Fruit fly (Drosophila melanogaster) whole organism, embryonic: Measurements from ENCODE around the gene Sodh1.

Experiments
- CG17186 ChIP-seq: fragments of 200-800 bp; sonication (Bioruptor generic); optimal IDR thresholded peaks from 3 replicates; lab custom pipeline; 2017; ENCODE audit warnings: missing biosample characterization, missing genetic modification reagents, missing genetic modification characterization
- CG31365 ChIP-seq: fragments of 200-800 bp; sonication (Bioruptor generic); optimal IDR thresholded peaks from 2 replicates; lab custom pipeline; 2018; ENCODE audit warnings: missing biosample characterization, mild to moderate bottlenecking, missing genetic modification characterization
- CG3995 ChIP-seq: fragments of 200-800 bp; sonication (Bioruptor generic); optimal IDR thresholded peaks from 3 replicates; lab custom pipeline; 2016; ENCODE audit warnings: missing biosample characterization, missing genetic modification characterization
- CG7556 ChIP-seq: fragments of 200-800 bp; sonication (Bioruptor generic); optimal IDR thresholded peaks from 2 replicates; lab custom pipeline; 2017; ENCODE audit warnings: missing biosample characterization, mild to moderate bottlenecking, missing genetic modification characterization
- Fer2 ChIP-seq: fragments of 200-800 bp; sonication (Bioruptor generic); optimal IDR thresholded peaks from 2 replicates; lab custom pipeline; 2018; ENCODE audit warnings: missing biosample characterization, mild to moderate bottlenecking, missing genetic modification characterization, moderate library complexity
- Ssrp ChIP-seq: fragments of 200-800 bp; sonication (Bioruptor generic); optimal IDR thresholded peaks from 2 replicates; lab custom pipeline; 2018; ENCODE audit warnings: missing biosample characterization, mild to moderate bottlenecking, missing genetic modification characterization, moderate library complexity
- ab ChIP-seq: fragments of 200-800 bp; sonication (Bioruptor generic); optimal IDR thresholded peaks from 2 replicates; lab custom pipeline; 2016; ENCODE audit warnings: missing biosample characterization, missing genetic modification characterization
- dysf ChIP-seq: fragments of 200-800 bp; sonication (Bioruptor generic); IDR thresholded peaks from 3 replicates; pipeline ENCODE4 v1.3.6; 2022; ENCODE audit warnings: missing biosample characterization, missing genetic modification characterization
- pho ChIP-seq: fragments of 200-800 bp; sonication (Bioruptor generic); optimal IDR thresholded peaks from 2 replicates; lab custom pipeline; 2016; ENCODE audit warnings: missing biosample characterization, missing genetic modification characterization
- pita ChIP-seq: fragments of 200-800 bp; sonication (Bioruptor generic); optimal IDR thresholded peaks from 2 replicates; lab custom pipeline; 2017; ENCODE audit warnings: missing biosample characterization, mild to moderate bottlenecking, missing genetic modification characterization

DNA sequence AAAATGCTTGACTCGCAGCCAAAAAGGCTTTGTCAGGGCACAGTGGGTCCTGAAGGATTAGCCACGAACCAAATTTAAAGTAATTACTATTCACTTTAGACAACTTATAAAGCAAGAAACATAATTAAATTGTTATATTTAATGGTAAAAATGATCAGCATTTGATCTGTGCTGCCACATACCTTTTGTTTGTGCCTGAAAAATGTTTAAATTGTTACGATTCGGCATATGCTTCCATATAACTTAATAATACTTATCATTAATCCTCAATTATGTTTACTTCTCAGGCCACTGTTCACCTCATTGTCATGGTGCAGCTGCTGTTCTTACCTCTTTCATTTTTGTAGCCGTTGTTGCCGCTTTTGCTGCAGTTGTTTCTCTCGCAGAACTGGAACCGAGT is 26.9 kb upstream of the Sodh1 start:
- TF ChIP-seq pho (GFP tag; lab: Kevin White, UChicago) (no peak), ab (GFP tag; lab: Kevin White, UChicago) (no peak), CG3995 (GFP tag; lab: Kevin White, UChicago) (no peak), CG7556 (GFP tag; lab: Kevin White, UChicago) (no peak), dysf (GFP tag; lab: Robert Waterston, UW) (no peak), Ssrp (tag; lab: Kevin White, UChicago) (no peak), CG17186 (GFP tag; lab: Kevin White, UChicago) (no peak), Fer2 (tag; lab: Kevin White, UChicago) (no peak), pita (no peak), CG31365 (tag; lab: Kevin White, UChicago) (no peak)
